Worm (Caenorhabditis elegans) whole organism, L2 larva: ENCODE measurements around the gene npr-17.

Source experiments
- F13H6.1 ChIP-seq: sonication (generic microtip); optimal IDR thresholded peaks from 2 replicates; lab custom pipeline; 2016; ENCODE audit warnings: missing genetic modification characterization, missing compliant biosample characterization
- R02D3.7 ChIP-seq: fragments of 150-350 bp; optimal IDR thresholded peaks from 2 replicates; lab custom pipeline; 2014; ENCODE audit warnings: missing biosample characterization, missing genetic modification characterization
- ZK546.5 ChIP-seq: sonication (generic microtip); optimal IDR thresholded peaks from 2 replicates; lab custom pipeline; 2017; ENCODE audit warnings: missing biosample characterization, missing genetic modification characterization
- ceh-16 ChIP-seq: fragments of 150-350 bp; optimal IDR thresholded peaks from 2 replicates; lab custom pipeline; 2014; ENCODE audit warnings: missing biosample characterization, missing genetic modification characterization
- crh-2 ChIP-seq: sonication (generic microtip); optimal IDR thresholded peaks from 2 replicates; lab custom pipeline; 2017; ENCODE audit warnings: missing biosample characterization, missing genetic modification characterization
- dmd-4 ChIP-seq: sonication (generic microtip); optimal IDR thresholded peaks from 2 replicates; lab custom pipeline; 2017; ENCODE audit warnings: missing biosample characterization, missing genetic modification characterization
- egl-27 ChIP-seq: sonication (generic microtip); optimal IDR thresholded peaks from 3 replicates; lab custom pipeline; 2017; ENCODE audit warnings: missing biosample characterization, missing genetic modification reagents, missing genetic modification characterization
- elt-1 ChIP-seq: fragments of 150-350 bp; optimal IDR thresholded peaks from 2 replicates; lab custom pipeline; 2014; ENCODE audit warnings: missing biosample characterization, missing genetic modification characterization
- fos-1 ChIP-seq: fragments of 150-350 bp; optimal IDR thresholded peaks from 2 replicates; lab custom pipeline; 2014; ENCODE audit warnings: missing biosample characterization, missing genetic modification characterization
- gmeb-1 ChIP-seq: fragments of 150-350 bp; optimal IDR thresholded peaks from 2 replicates; lab custom pipeline; 2014; ENCODE audit warnings: missing biosample characterization, missing genetic modification characterization
- lin-11 ChIP-seq: fragments of 150-350 bp; sonication (generic microtip); optimal IDR thresholded peaks from 2 replicates; lab custom pipeline; 2014; ENCODE audit warnings: missing biosample characterization, missing genetic modification characterization, inconsistent platforms, mixed read lengths
- lin-13 ChIP-seq: fragments of 150-350 bp; optimal IDR thresholded peaks from 2 replicates; lab custom pipeline; 2014; ENCODE audit warnings: missing biosample characterization, missing genetic modification reagents, missing genetic modification characterization
- lsy-2 ChIP-seq, 2 experiments: fragments of 150-350 bp in 1 of 2; sonication (generic microtip) in 1 of 2; optimal IDR thresholded peaks; 2 replicates each; lab custom pipeline; 2014 to 2017; ENCODE audit warnings: missing biosample characterization in 2 of 2, missing genetic modification characterization in 2 of 2
- mab-5 ChIP-seq: fragments of 150-350 bp; optimal IDR thresholded peaks from 2 replicates; lab custom pipeline; 2014; ENCODE audit warnings: missing biosample characterization, missing genetic modification characterization
- mbf-1 ChIP-seq: sonication (generic microtip); optimal IDR thresholded peaks from 2 replicates; lab custom pipeline; 2017; ENCODE audit warnings: missing biosample characterization, missing genetic modification characterization
- mdl-1 ChIP-seq, 2 experiments: fragments of 150-350 bp in 1 of 2; sonication (generic microtip) in 1 of 2; optimal IDR thresholded peaks; 2 replicates each; lab custom pipeline; 2017; ENCODE audit warnings: missing biosample characterization in 2 of 2, missing genetic modification characterization in 2 of 2
- nhr-10 ChIP-seq: sonication (generic microtip); optimal IDR thresholded peaks from 2 replicates; lab custom pipeline; 2017; ENCODE audit warnings: missing biosample characterization, missing genetic modification characterization
- nhr-11 ChIP-seq: fragments of 150-350 bp; optimal IDR thresholded peaks from 2 replicates; lab custom pipeline; 2014; ENCODE audit warnings: missing biosample characterization, missing genetic modification characterization
- nhr-129 ChIP-seq: fragments of 150-350 bp; optimal IDR thresholded peaks from 2 replicates; lab custom pipeline; 2014; ENCODE audit warnings: missing biosample characterization, missing genetic modification characterization
- nhr-21 ChIP-seq: fragments of 150-350 bp; optimal IDR thresholded peaks from 2 replicates; lab custom pipeline; 2014; ENCODE audit warnings: missing biosample characterization, missing genetic modification characterization
- nhr-237 ChIP-seq: fragments of 150-350 bp; optimal IDR thresholded peaks from 2 replicates; lab custom pipeline; 2014; ENCODE audit warnings: missing biosample characterization, missing genetic modification characterization
- nhr-25 ChIP-seq: fragments of 150-350 bp; sonication (generic microtip); optimal IDR thresholded peaks from 3 replicates; lab custom pipeline; 2014; ENCODE audit warnings: missing biosample characterization, missing genetic modification characterization
- nhr-6 ChIP-seq: fragments of 150-350 bp; optimal IDR thresholded peaks from 2 replicates; lab custom pipeline; 2014; ENCODE audit warnings: missing biosample characterization, missing genetic modification characterization
- sem-4 ChIP-seq: fragments of 150-350 bp; optimal IDR thresholded peaks from 2 replicates; lab custom pipeline; 2014; ENCODE audit warnings: missing biosample characterization, missing genetic modification reagents, missing genetic modification characterization
- skn-1 ChIP-seq: sonication (generic microtip); optimal IDR thresholded peaks from 2 replicates; lab custom pipeline; 2017; ENCODE audit warnings: missing biosample characterization, missing genetic modification characterization
- sma-3 ChIP-seq: sonication (generic microtip); optimal IDR thresholded peaks from 2 replicates; lab custom pipeline; 2016; ENCODE audit warnings: missing genetic modification reagents, missing genetic modification characterization, missing compliant biosample characterization
- sma-9 ChIP-seq, 2 experiments: fragments of 150-350 bp in 1 of 2; sonication (generic microtip) in 1 of 2; optimal IDR thresholded peaks; 2 replicates each; lab custom pipeline; 2014 to 2016; ENCODE audit warnings: missing genetic modification characterization in 2 of 2, mild to moderate bottlenecking in 1 of 2, missing biosample characterization in 1 of 2, missing compliant biosample characterization in 1 of 2, missing genetic modification reagents in 1 of 2, moderate library complexity in 1 of 2
- snpc-4 ChIP-seq: fragments of 150-350 bp; optimal IDR thresholded peaks from 2 replicates; lab custom pipeline; 2014; ENCODE audit warnings: missing biosample characterization, missing genetic modification characterization
- unc-39 ChIP-seq: fragments of 150-350 bp; optimal IDR thresholded peaks from 2 replicates; lab custom pipeline; 2014; ENCODE audit warnings: missing biosample characterization, missing genetic modification characterization
- unc-55 ChIP-seq: fragments of 150-350 bp; sonication (generic microtip); optimal IDR thresholded peaks from 3 replicates; lab custom pipeline; 2014; ENCODE audit warnings: missing biosample characterization, missing genetic modification reagents, missing genetic modification characterization
- unc-62 ChIP-seq: fragments of 150-350 bp; optimal IDR thresholded peaks from 2 replicates; lab custom pipeline; 2014; ENCODE audit warnings: missing biosample characterization, missing genetic modification reagents, missing genetic modification characterization
- ztf-1 ChIP-seq: fragments of 200-800 bp; sonication (Bioruptor generic); conservative IDR thresholded peaks from 2 replicates; pipeline ENCODE4 v1.3.6; 2022; ENCODE audit warnings: missing genetic modification characterization, missing compliant biosample characterization
- ztf-11 ChIP-seq: sonication (generic microtip); optimal IDR thresholded peaks from 2 replicates; lab custom pipeline; 2017; ENCODE audit warnings: missing biosample characterization, missing genetic modification characterization
- ztf-4 ChIP-seq: fragments of 150-350 bp; optimal IDR thresholded peaks from 2 replicates; lab custom pipeline; 2014; ENCODE audit warnings: missing biosample characterization, missing genetic modification characterization

npr-17 gene

ce11 chrIII:7973201-7973767 is 23.0 kb downstream of the npr-17 start, which contains the start of the genes eef-1B.1 and aco-2 (continued):
- peak; percentile 55 for TF ChIP-seq ztf-4 (tag; lab: Kevin White, UChicago)
- TF ChIP-seq nhr-129 (tag; lab: Kevin White, UChicago) = peak; percentile 93
- TF ChIP-seq elt-1 = no peak
- TF ChIP-seq sem-4 (tag; lab: Kevin White, UChicago) = peak; percentile 75
- peak; percentile 93 for TF ChIP-seq crh-2
- peak; percentile 90 for TF ChIP-seq lin-11
- TF ChIP-seq nhr-6 (tag; lab: Kevin White, UChicago) = peak; percentile 27
- TF ChIP-seq skn-1 (tag; lab: Kevin White, UChicago) = peak; percentile 52
- TF ChIP-seq dmd-4 = no peak
- TF ChIP-seq mab-5 (tag; lab: Kevin White, UChicago) = peak; percentile 86

- no peak for TF ChIP-seq unc-62 (GFP tag; lab: Kevin White, UChicago)
- TF ChIP-seq F13H6.1 (tag; lab: Kevin White, UChicago) = no peak
- TF ChIP-seq egl-27 = no peak
- TF ChIP-seq unc-55 = no peak
- no peak for TF ChIP-seq ztf-4 (tag; lab: Kevin White, UChicago)
- no peak for TF ChIP-seq fos-1 (tag; lab: Kevin White, UChicago)
- no peak for TF ChIP-seq nhr-25
- TF ChIP-seq nhr-10 = no peak
- no peak for TF ChIP-seq R02D3.7 (tag; lab: Kevin White, UChicago)
- TF ChIP-seq mab-5 (tag; lab: Kevin White, UChicago) = no peak
- TF ChIP-seq ztf-11 (tag; lab: Kevin White, UChicago) = no peak
- TF ChIP-seq nhr-6 (tag; lab: Kevin White, UChicago) = no peak
- TF ChIP-seq skn-1 (tag; lab: Kevin White, UChicago) = no peak
- TF ChIP-seq ceh-16 (tag; lab: Kevin White, UChicago) = no peak
- TF ChIP-seq sma-9 (GFP tag; optimal IDR thresholded peaks at IDR 0.05; lab: Kevin White, UChicago) = no peak
- no peak for TF ChIP-seq sma-9 (tag; optimal IDR thresholded peaks at IDR 0.05; lab: Kevin White, UChicago)
- no peak for TF ChIP-seq snpc-4 (tag; lab: Kevin White, UChicago)
- no peak for TF ChIP-seq nhr-21
- no peak for TF ChIP-seq mbf-1
Observed at ce11 chrIII:7972687-7973086, 23.6 kb downstream of the npr-17 start.

DNA sequence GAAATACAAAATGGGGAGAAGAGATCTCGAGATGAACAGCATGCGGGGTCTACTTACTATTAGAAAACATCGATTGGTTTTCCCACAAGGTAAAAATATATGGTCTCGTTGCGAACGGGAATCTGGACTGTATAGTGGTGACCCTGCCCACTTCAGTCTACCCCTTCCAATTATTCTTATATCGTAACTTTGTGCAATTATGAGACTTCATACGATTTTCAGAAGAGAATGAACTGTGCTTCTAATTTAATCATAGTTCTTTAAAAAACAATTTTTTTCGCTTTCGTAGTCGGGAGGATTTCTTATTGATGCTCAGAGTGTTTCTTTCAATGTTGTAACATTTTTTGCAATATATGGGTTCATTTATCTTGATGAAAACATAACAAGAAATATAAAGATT is 24.2 kb downstream of the npr-17 start, which contains the start of gene F54H12.5:
Gene F54H12.5, minus strand, starts transcription at position 101 of the 400 bp plus-strand sequence.
- TF ChIP-seq sem-4 (tag; lab: Kevin White, UChicago) = no peak
- TF ChIP-seq mdl-1 (tag; optimal IDR thresholded peaks at IDR 0.05; lab: Kevin White, UChicago) = no peak
- no peak for TF ChIP-seq dmd-4
- TF ChIP-seq nhr-237 = no peak
- no peak for TF ChIP-seq ztf-1 (GFP tag; lab: Robert Waterston, UW)
- TF ChIP-seq unc-55 = no peak
- no peak for TF ChIP-seq nhr-10
- TF ChIP-seq skn-1 (tag; lab: Kevin White, UChicago) = no peak
- no peak for TF ChIP-seq lin-13
- TF ChIP-seq ZK546.5 (tag; lab: Kevin White, UChicago) = no peak
- no peak for TF ChIP-seq elt-1
- no peak for TF ChIP-seq gmeb-1 (tag; lab: Kevin White, UChicago)
- TF ChIP-seq nhr-129 (tag; lab: Kevin White, UChicago) = no peak
- no peak for TF ChIP-seq lsy-2 (tag; optimal IDR thresholded peaks at IDR 0.05; lab: Kevin White, UChicago)
- no peak for TF ChIP-seq ztf-4 (tag; lab: Kevin White, UChicago)
- TF ChIP-seq mab-5 (tag; lab: Kevin White, UChicago) = no peak

- no peak for TF ChIP-seq ZK546.5 (tag; lab: Kevin White, UChicago)
- TF ChIP-seq nhr-6 (tag; lab: Kevin White, UChicago) = no peak
- TF ChIP-seq sma-3 = no peak
- TF ChIP-seq nhr-237 = no peak
- no peak for TF ChIP-seq unc-39 (tag; lab: Kevin White, UChicago)
- no peak for TF ChIP-seq unc-55
- no peak for TF ChIP-seq ztf-11 (tag; lab: Kevin White, UChicago)
- no peak for TF ChIP-seq nhr-129 (tag; lab: Kevin White, UChicago)
- no peak for TF ChIP-seq nhr-11 (tag; lab: Kevin White, UChicago)
- no peak for TF ChIP-seq mdl-1 (tag; optimal IDR thresholded peaks at IDR 0.05; lab: Kevin White, UChicago)
- TF ChIP-seq mbf-1 = no peak
Observed at ce11 chrIII:7969121-7969520, 27.1 kb downstream of the npr-17 start, which contains the start of the genes F54H12.8 and F54H12.7. TSS of gene F54H12.8 (minus strand) at chrIII:7969221. TSS of gene F54H12.7 (plus strand) at chrIII:7969349.
